Fruit fly (Drosophila melanogaster): ENCODE data around the gene CG43056.

The CG43056 gene

DNA sequence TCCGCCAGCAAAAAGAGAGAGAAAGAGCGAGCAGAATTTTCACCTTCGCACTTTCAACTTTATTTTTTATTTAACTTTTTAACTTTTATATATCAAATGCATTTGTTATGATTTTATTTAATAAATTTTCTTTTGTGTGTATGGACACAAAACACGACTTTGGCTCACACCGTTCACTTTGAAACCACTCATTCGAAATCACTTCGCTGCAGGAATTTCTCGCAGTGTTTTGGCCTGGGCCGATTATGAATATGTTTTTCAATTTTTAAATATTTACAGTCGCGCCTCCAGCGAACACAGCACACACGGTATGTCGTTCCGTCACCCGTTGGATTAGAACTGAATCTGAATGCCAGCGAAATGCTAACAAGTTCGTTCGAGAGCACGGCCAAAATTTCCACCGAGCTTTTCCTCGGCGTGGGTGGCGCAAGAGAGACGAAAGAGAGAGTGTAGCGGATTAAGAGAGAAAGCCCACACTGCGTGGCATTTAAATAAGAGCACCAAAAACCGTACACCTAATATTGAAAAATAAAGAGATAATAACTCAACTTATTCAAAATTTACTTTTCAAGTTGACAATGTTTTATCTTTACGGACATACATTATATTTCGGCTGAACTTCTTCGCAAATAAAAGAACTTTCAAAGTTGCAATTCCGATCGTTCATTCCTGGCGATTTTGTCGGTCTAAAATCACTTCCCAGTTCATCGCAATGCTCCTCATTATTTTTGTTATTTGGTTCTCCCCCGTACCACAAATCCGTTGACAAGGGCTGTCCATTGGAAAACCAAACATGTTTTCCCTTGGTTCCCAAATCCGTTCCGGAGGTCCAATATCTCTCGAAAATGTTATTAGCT, 3.5 kb downstream of the CG43056 start, which contains the start of gene CG15431 (continued):
- no peak for TF ChIP-seq p53 (GFP tag; optimal IDR thresholded peaks at IDR 0.05)
- no peak for TF ChIP-seq danr (GFP tag; IDR thresholded peaks at IDR 0.05)
- no peak for TF ChIP-seq dan (GFP tag; IDR thresholded peaks at IDR 0.05)
- no peak for TF ChIP-seq CG4282 (GFP tag; optimal IDR thresholded peaks at IDR 0.05)
- TF ChIP-seq MESR4 (GFP tag; optimal IDR thresholded peaks at IDR 0.05): no peak
- no peak for TF ChIP-seq repo (GFP tag; optimal IDR thresholded peaks at IDR 0.05)
- no peak for TF ChIP-seq sna (GFP tag; IDR thresholded peaks at IDR 0.05; ENCODE audit: partially characterized antibody)
- TF ChIP-seq pum (GFP tag; optimal IDR thresholded peaks at IDR 0.05): no peak
- TF ChIP-seq CG2129 (GFP tag; IDR thresholded peaks at IDR 0.05; ENCODE audit: partially characterized antibody): no peak
- no peak for TF ChIP-seq ato (GFP tag; IDR thresholded peaks at IDR 0.05; ENCODE audit: partially characterized antibody)
- TF ChIP-seq Neu2 (GFP tag; optimal IDR thresholded peaks at IDR 0.05; ENCODE audit: borderline replicate concordance): no peak
- TF ChIP-seq zfh1 (GFP tag; IDR thresholded peaks at IDR 0.05): peak; percentile 40; the same call in 1 of the 3 replicates
- peak; percentile 13 for TF ChIP-seq slp2 (GFP tag; optimal IDR thresholded peaks at IDR 0.05)
- no peak for TF ChIP-seq CG43689 (GFP tag; IDR thresholded peaks at IDR 0.05)
- peak; percentile 49 for TF ChIP-seq fd3F (GFP tag; optimal IDR thresholded peaks at IDR 0.05)
- TF ChIP-seq cg (GFP tag; optimal IDR thresholded peaks at IDR 0.05): no peak
- TF ChIP-seq btn (GFP tag; optimal IDR thresholded peaks at IDR 0.05): no peak
- peak; percentile 71 for TF ChIP-seq row (GFP tag; IDR thresholded peaks at IDR 0.05)
- TF ChIP-seq CG9609 (GFP tag; optimal IDR thresholded peaks at IDR 0.05): no peak
- peak; percentile 35; the same call in 1 of the 2 replicates for TF ChIP-seq MBD-R2 (GFP tag; IDR thresholded peaks at IDR 0.05)
- TF ChIP-seq D19A (tag; optimal IDR thresholded peaks at IDR 0.05): no peak
- peak; percentile 35 for TF ChIP-seq zfh2 (GFP tag; optimal IDR thresholded peaks at IDR 0.05)
- no peak for TF ChIP-seq Spps (tag; optimal IDR thresholded peaks at IDR 0.05)
- TF ChIP-seq Adf1 (GFP tag; IDR thresholded peaks at IDR 0.05): peak; percentile 42; the same call in 1 of the 2 replicates
- 0 out of 2 replicates have a peak, but pooled peaks have one; percentile 63 for TF ChIP-seq CG16779 (GFP tag; IDR thresholded peaks at IDR 0.05)
- TF ChIP-seq Dref (GFP tag; IDR thresholded peaks at IDR 0.05): no peak
- no peak for TF ChIP-seq CG15696 (tag; optimal IDR thresholded peaks at IDR 0.05)
- TF ChIP-seq wor (GFP tag; IDR thresholded peaks at IDR 0.05): no peak
- TF ChIP-seq dysf (GFP tag; IDR thresholded peaks at IDR 0.05): peak; percentile 70
- no peak for TF ChIP-seq cad (GFP tag; optimal IDR thresholded peaks at IDR 0.05)
- peak; percentile 94 for TF ChIP-seq sr (GFP tag; IDR thresholded peaks at IDR 0.05)
- peak; percentile 57 for TF ChIP-seq ttk (GFP tag; IDR thresholded peaks at IDR 0.05)
- TF ChIP-seq CG2199 (GFP tag; IDR thresholded peaks at IDR 0.05): no peak; the same call in 2 of the 3 replicates
- no peak for TF ChIP-seq Dfd (GFP tag; optimal IDR thresholded peaks at IDR 0.05)
- TF ChIP-seq H2.0 (GFP tag; IDR thresholded peaks at IDR 0.05): peak; percentile 57
- TF ChIP-seq CG13775 (GFP tag; optimal IDR thresholded peaks at IDR 0.05): peak; percentile 36
- 0 out of 3 replicates have a peak, but pooled peaks have one; percentile 21 for TF ChIP-seq CG11093 (GFP tag; IDR thresholded peaks at IDR 0.05)
- TF ChIP-seq bigmax (GFP tag; optimal IDR thresholded peaks at IDR 0.05): no peak
- no peak for TF ChIP-seq wdn (GFP tag; IDR thresholded peaks at IDR 0.05)
- no peak for TF ChIP-seq Mes4 (GFP tag; optimal IDR thresholded peaks at IDR 0.05)
- TF ChIP-seq CG6272 (GFP tag; IDR thresholded peaks at IDR 0.05): peak; percentile 35; the same call in 1 of the 2 replicates
- peak; percentile 11 to 60 for TF ChIP-seq Pdp1 (GFP tag; optimal IDR thresholded peaks at IDR 0.05)
- TF ChIP-seq bowl (GFP tag; IDR thresholded peaks at IDR 0.05): no peak
- peak; percentile 35; the same call in 1 of the 2 replicates for TF ChIP-seq Oaz (GFP tag; IDR thresholded peaks at IDR 0.05)
- peak; percentile 64 for TF ChIP-seq PHDP (tag; optimal IDR thresholded peaks at IDR 0.05)
- peak; percentile 75 for TF ChIP-seq Hmr (GFP tag; optimal IDR thresholded peaks at IDR 0.05)
- TF ChIP-seq Atf6 (GFP tag; IDR thresholded peaks at IDR 0.05): peak; percentile 80
- peak; percentile 96 for TF ChIP-seq CG3163 (GFP tag; optimal IDR thresholded peaks at IDR 0.05)
- peak; percentile 14 for TF ChIP-seq chn (GFP tag; optimal IDR thresholded peaks at IDR 0.05)
- TF ChIP-seq CG18599 (GFP tag; optimal IDR thresholded peaks at IDR 0.05): peak; percentile 85

Measured in whole organism, embryonic.